Worm (Caenorhabditis elegans) whole organism, young adult: ENCODE measurements around the gene Y38H8A.2.

Source experiments
- B0019.2 ChIP-seq: fragments of 200-800 bp; sonication (Bioruptor generic); conservative IDR thresholded peaks from 2 replicates; pipeline ENCODE4 v1.3.6; 2022; ENCODE audit warnings: missing genetic modification reagents, missing genetic modification characterization, missing compliant biosample characterization
- B0336.3 ChIP-seq: fragments of 200-800 bp; sonication (Bioruptor generic); IDR thresholded peaks from 2 replicates; pipeline ENCODE4 v1.3.6; 2022; ENCODE audit warnings: missing genetic modification characterization, missing compliant biosample characterization
- D2030.7 ChIP-seq: fragments of 200-800 bp; sonication (Bioruptor generic); IDR thresholded peaks from 2 replicates; pipeline ENCODE4 v1.3.6; 2022; ENCODE audit warnings: missing genetic modification reagents, missing genetic modification characterization, missing compliant biosample characterization
- F10E7.11 ChIP-seq: sonication (generic microtip); optimal IDR thresholded peaks from 2 replicates; lab custom pipeline; 2017; ENCODE audit warnings: mild to moderate bottlenecking, missing genetic modification characterization, moderate library complexity, missing compliant biosample characterization
- F22D6.2 ChIP-seq: sonication (generic microtip); optimal IDR thresholded peaks from 2 replicates; lab custom pipeline; 2016; ENCODE audit warnings: mild to moderate bottlenecking, missing genetic modification characterization, missing compliant biosample characterization
- F33H1.4 ChIP-seq: fragments of 200-800 bp; sonication (Bioruptor generic); IDR thresholded peaks from 2 replicates; pipeline ENCODE4 v1.3.6; 2022; ENCODE audit warnings: missing genetic modification reagents, missing genetic modification characterization, missing compliant biosample characterization
- F37B4.10 ChIP-seq: fragments of 200-800 bp; sonication (Bioruptor generic); IDR thresholded peaks from 2 replicates; pipeline ENCODE4 v1.3.6; 2022; ENCODE audit warnings: missing genetic modification characterization, missing compliant biosample characterization
- F49E8.2 ChIP-seq: sonication (generic microtip); optimal IDR thresholded peaks from 3 replicates; lab custom pipeline; 2017; ENCODE audit warnings: missing genetic modification characterization, mild to moderate bottlenecking, missing compliant biosample characterization, antibody characterized with exemption, moderate library complexity; ENCODE audit not compliant: insufficient read depth
- F52B5.7 ChIP-seq: sonication (generic microtip); optimal IDR thresholded peaks from 2 replicates; lab custom pipeline; 2016; ENCODE audit warnings: mild to moderate bottlenecking, missing genetic modification characterization, missing compliant biosample characterization
- F57A8.1 ChIP-seq: fragments of 200-800 bp; sonication (Bioruptor generic); optimal IDR thresholded peaks from 2 replicates; lab custom pipeline; 2018; ENCODE audit warnings: mild to moderate bottlenecking, missing genetic modification characterization, moderate library complexity, missing compliant biosample characterization
- F57C9.4 ChIP-seq: sonication (generic microtip); optimal IDR thresholded peaks from 2 replicates; lab custom pipeline; 2017; ENCODE audit warnings: mild to moderate bottlenecking, missing genetic modification characterization, missing compliant biosample characterization
- Y53G8AR.9 ChIP-seq: fragments of 200-800 bp; sonication (Bioruptor generic); conservative IDR thresholded peaks from 2 replicates; pipeline ENCODE4 v1.3.6; 2022; ENCODE audit warnings: missing genetic modification reagents, missing genetic modification characterization, missing compliant biosample characterization
- aptf-2 ChIP-seq: fragments of 200-800 bp; sonication (Bioruptor generic); conservative IDR thresholded peaks from 2 replicates; pipeline ENCODE4 v1.3.6; 2022; ENCODE audit warnings: missing genetic modification reagents, missing genetic modification characterization, missing compliant biosample characterization
- aptf-3 ChIP-seq: fragments of 200-800 bp; sonication (Bioruptor generic); IDR thresholded peaks from 2 replicates; pipeline ENCODE4 v1.3.6; 2022; ENCODE audit warnings: missing genetic modification characterization, missing compliant biosample characterization
- attf-5 ChIP-seq: fragments of 200-800 bp; sonication (Bioruptor generic); optimal IDR thresholded peaks from 2 replicates; lab custom pipeline; 2018; ENCODE audit warnings: mild to moderate bottlenecking, missing genetic modification characterization, missing compliant biosample characterization
- bed-1 ChIP-seq: fragments of 200-800 bp; sonication (Bioruptor generic); IDR thresholded peaks from 2 replicates; pipeline ENCODE4 v1.3.6; 2022; ENCODE audit warnings: missing genetic modification reagents, missing genetic modification characterization, missing compliant biosample characterization
- bed-2 ChIP-seq: fragments of 200-800 bp; sonication (Bioruptor generic); IDR thresholded peaks from 2 replicates; pipeline ENCODE4 v1.3.6; 2022; ENCODE audit warnings: missing genetic modification reagents, missing genetic modification characterization, missing compliant biosample characterization
- ccch-3 ChIP-seq: fragments of 200-800 bp; sonication (Bioruptor generic); optimal IDR thresholded peaks from 2 replicates; lab custom pipeline; 2018; ENCODE audit warnings: mild to moderate bottlenecking, missing genetic modification characterization, missing compliant biosample characterization
- ceh-40 ChIP-seq: fragments of 200-800 bp; sonication (Bioruptor generic); IDR thresholded peaks from 2 replicates; pipeline ENCODE4 v1.3.6; 2022; ENCODE audit warnings: missing genetic modification characterization, missing compliant biosample characterization
- ceh-58 ChIP-seq: fragments of 200-800 bp; sonication (Bioruptor generic); IDR thresholded peaks from 2 replicates; pipeline ENCODE4 v1.3.6; 2022; ENCODE audit warnings: missing genetic modification characterization, missing compliant biosample characterization
- ceh-79 ChIP-seq: sonication (generic microtip); optimal IDR thresholded peaks from 2 replicates; lab custom pipeline; 2017; ENCODE audit warnings: mild to moderate bottlenecking, missing genetic modification characterization, missing compliant biosample characterization
- ceh-91 ChIP-seq: fragments of 200-800 bp; sonication (Bioruptor generic); IDR thresholded peaks from 2 replicates; pipeline ENCODE4 v1.3.6; 2022; ENCODE audit warnings: missing genetic modification reagents, missing genetic modification characterization, missing compliant biosample characterization
- die-1 ChIP-seq: sonication (generic microtip); optimal IDR thresholded peaks from 2 replicates; lab custom pipeline; 2016; ENCODE audit warnings: missing genotype, mild to moderate bottlenecking, missing genetic modification characterization, missing compliant biosample characterization
- dpff-1 ChIP-seq: sonication (generic microtip); optimal IDR thresholded peaks from 2 replicates; lab custom pipeline; 2017; ENCODE audit warnings: mild to moderate bottlenecking, missing genetic modification characterization, missing compliant biosample characterization
- dpl-1 ChIP-seq: fragments of 150-350 bp; optimal IDR thresholded peaks from 2 replicates; lab custom pipeline; 2014; ENCODE audit warnings: missing biosample characterization, missing genetic modification reagents, missing genetic modification characterization
- efl-1 ChIP-seq: fragments of 150-350 bp; optimal IDR thresholded peaks from 2 replicates; lab custom pipeline; 2014; ENCODE audit warnings: missing biosample characterization, missing genetic modification reagents, missing genetic modification characterization
- egrh-3 ChIP-seq: fragments of 200-800 bp; sonication (Bioruptor generic); IDR thresholded peaks from 2 replicates; pipeline ENCODE4 v1.3.6; 2022; ENCODE audit warnings: missing genetic modification reagents, missing genetic modification characterization, missing compliant biosample characterization
- ets-4 ChIP-seq: fragments of 200-800 bp; sonication (Bioruptor generic); optimal IDR thresholded peaks from 2 replicates; lab custom pipeline; 2018; ENCODE audit warnings: mild to moderate bottlenecking, missing genetic modification characterization, missing compliant biosample characterization
- fkh-3 ChIP-seq: sonication (generic microtip); optimal IDR thresholded peaks from 2 replicates; lab custom pipeline; 2016; ENCODE audit warnings: mild to moderate bottlenecking, missing genetic modification characterization, missing compliant biosample characterization
- hsf-1 ChIP-seq: fragments of 200-800 bp; sonication (Bioruptor generic); IDR thresholded peaks from 2 replicates; pipeline ENCODE4 v1.3.6; 2022; ENCODE audit warnings: missing genetic modification reagents, missing genetic modification characterization, missing compliant biosample characterization
- lin-26 ChIP-seq: fragments of 200-800 bp; sonication (Bioruptor generic); IDR thresholded peaks from 2 replicates; pipeline ENCODE4 v1.3.6; 2022; ENCODE audit warnings: missing genetic modification reagents, missing genetic modification characterization, missing compliant biosample characterization
- lin-40 ChIP-seq: sonication (generic microtip); optimal IDR thresholded peaks from 2 replicates; lab custom pipeline; 2016; ENCODE audit warnings: missing genetic modification characterization, mild to moderate bottlenecking, missing compliant biosample characterization, missing genotype, missing genetic modification reagents
- lin-54 ChIP-seq: fragments of 200-800 bp; sonication (Bioruptor generic); optimal IDR thresholded peaks from 2 replicates; lab custom pipeline; 2018; ENCODE audit warnings: mild to moderate bottlenecking, missing genetic modification characterization, missing compliant biosample characterization
- lsl-1 ChIP-seq: fragments of 200-800 bp; sonication (Bioruptor generic); optimal IDR thresholded peaks from 2 replicates; lab custom pipeline; 2018; ENCODE audit warnings: mild to moderate bottlenecking, missing genetic modification characterization, moderate library complexity, missing compliant biosample characterization
- madf-10 ChIP-seq: sonication (generic microtip); optimal IDR thresholded peaks from 2 replicates; lab custom pipeline; 2016; ENCODE audit warnings: mild to moderate bottlenecking, missing genetic modification characterization, missing compliant biosample characterization
- madf-6 ChIP-seq: fragments of 200-800 bp; sonication (Bioruptor generic); IDR thresholded peaks from 2 replicates; pipeline ENCODE4 v1.3.6; 2022; ENCODE audit warnings: missing genetic modification reagents, missing genetic modification characterization, missing compliant biosample characterization
- madf-8 ChIP-seq: fragments of 200-800 bp; sonication (Bioruptor generic); conservative IDR thresholded peaks from 2 replicates; pipeline ENCODE4 v1.3.6; 2022; ENCODE audit warnings: missing genetic modification reagents, missing genetic modification characterization, missing compliant biosample characterization
- mes-4 ChIP-seq: sonication (generic microtip); optimal IDR thresholded peaks from 2 replicates; lab custom pipeline; 2016; ENCODE audit warnings: missing genotype, missing genetic modification characterization, missing compliant biosample characterization
- nfya-2 ChIP-seq: fragments of 200-800 bp; sonication (Bioruptor generic); IDR thresholded peaks from 2 replicates; pipeline ENCODE4 v1.3.6; 2022; ENCODE audit warnings: missing genetic modification reagents, missing genetic modification characterization, missing compliant biosample characterization
- nhr-27 ChIP-seq: fragments of 200-800 bp; sonication (Bioruptor generic); optimal IDR thresholded peaks from 2 replicates; lab custom pipeline; 2018; ENCODE audit warnings: mild to moderate bottlenecking, missing genetic modification characterization, moderate library complexity, missing compliant biosample characterization
- nhr-80 ChIP-seq: sonication (generic microtip); optimal IDR thresholded peaks from 2 replicates; lab custom pipeline; 2016; ENCODE audit warnings: missing genetic modification characterization, missing compliant biosample characterization
- nhr-90 ChIP-seq: sonication (generic microtip); optimal IDR thresholded peaks from 2 replicates; lab custom pipeline; 2016; ENCODE audit warnings: missing genotype, mild to moderate bottlenecking, missing genetic modification characterization, missing compliant biosample characterization
- pha-4 ChIP-seq: fragments of 150-350 bp; sonication (generic microtip); optimal IDR thresholded peaks from 2 replicates; lab custom pipeline; 2014; ENCODE audit warnings: missing biosample characterization, missing genetic modification reagents, missing genetic modification characterization
- snpc-1.1 ChIP-seq: sonication (generic microtip); optimal IDR thresholded peaks from 2 replicates; lab custom pipeline; 2017; ENCODE audit warnings: missing genetic modification characterization, mild to moderate bottlenecking, missing compliant biosample characterization, antibody characterized with exemption, moderate library complexity, missing genotype, missing genetic modification reagents; ENCODE audit not compliant: insufficient read depth
- snpc-1.3 ChIP-seq: sonication (generic microtip); optimal IDR thresholded peaks from 2 replicates; lab custom pipeline; 2017; ENCODE audit warnings: missing genetic modification characterization, mild to moderate bottlenecking, missing compliant biosample characterization, antibody characterized with exemption, moderate library complexity, missing genotype, missing genetic modification reagents; ENCODE audit not compliant: insufficient read depth
- unc-62 ChIP-seq: fragments of 150-350 bp; optimal IDR thresholded peaks from 2 replicates; lab custom pipeline; 2014; ENCODE audit warnings: missing biosample characterization, missing genetic modification reagents, missing genetic modification characterization
- zim-3 ChIP-seq: sonication (generic microtip); optimal IDR thresholded peaks from 2 replicates; lab custom pipeline; 2017; ENCODE audit warnings: mild to moderate bottlenecking, missing genetic modification characterization, moderate library complexity, missing compliant biosample characterization
- ztf-22 ChIP-seq: fragments of 200-800 bp; sonication (Bioruptor generic); optimal IDR thresholded peaks from 2 replicates; lab custom pipeline; 2018; ENCODE audit warnings: mild to moderate bottlenecking, missing genetic modification characterization, moderate library complexity, missing compliant biosample characterization
- ztf-25 ChIP-seq: fragments of 200-800 bp; sonication (Bioruptor generic); IDR thresholded peaks from 2 replicates; pipeline ENCODE4 v1.3.6; 2022; ENCODE audit warnings: missing genetic modification reagents, missing genetic modification characterization, missing compliant biosample characterization
- ztf-6 ChIP-seq: fragments of 200-800 bp; sonication (Bioruptor generic); IDR thresholded peaks from 2 replicates; pipeline ENCODE4 v1.3.6; 2022; ENCODE audit warnings: missing genetic modification reagents, missing genetic modification characterization, missing compliant biosample characterization

Y38H8A.2 gene

ce11 chrIV:13512112-13512569 is 37.9 kb downstream of the Y38H8A.2 start, which contains the start of gene puf-3 (continued):
- TF ChIP-seq F37B4.10 (GFP tag; lab: Robert Waterston, UW) (no peak), ztf-25 (no peak), B0336.3 (peak; percentile 76), dpff-1 (tag; lab: Kevin White, UChicago) (no peak), egrh-3 (no peak), Y53G8AR.9 (GFP tag; lab: Robert Waterston, UW) (peak; percentile 84), F57A8.1 (GFP tag; lab: Kevin White, UChicago) (no peak), ztf-6 (no peak), zim-3 (tag; lab: Kevin White, UChicago) (no peak), pha-4 (tag; lab: Kevin White, UChicago) (no peak), madf-8 (GFP tag; lab: Robert Waterston, UW) (peak; percentile 97), ceh-91 (peak; percentile 97), unc-62 (no peak), dpl-1 (peak; percentile 93), lin-40 (tag; lab: Kevin White, UChicago) (no peak), madf-10 (tag; lab: Kevin White, UChicago) (no peak), ets-4 (GFP tag; lab: Kevin White, UChicago) (no peak), F10E7.11 (tag; lab: Kevin White, UChicago) (no peak), bed-2 (GFP tag; lab: Robert Waterston, UW) (no peak), mes-4 (tag; lab: Kevin White, UChicago) (no peak), F57C9.4 (tag; lab: Kevin White, UChicago) (no peak), F33H1.4 (GFP tag; lab: Robert Waterston, UW) (peak; percentile 98), bed-1 (GFP tag; lab: Robert Waterston, UW) (no peak), nhr-27 (no peak), efl-1 (GFP tag; lab: Kevin White, UChicago) (peak; percentile 97), nhr-80 (tag; lab: Kevin White, UChicago) (no peak), F52B5.7 (tag; lab: Kevin White, UChicago) (no peak), B0019.2 (GFP tag; lab: Robert Waterston, UW) (peak; percentile 81), F22D6.2 (tag; lab: Kevin White, UChicago) (no peak), hsf-1 (peak; percentile 85), snpc-1.3 (tag; lab: Kevin White, UChicago) (peak; percentile 65), attf-5 (GFP tag; lab: Kevin White, UChicago) (no peak), lsl-1 (GFP tag; lab: Kevin White, UChicago) (peak; percentile 98), lin-54 (GFP tag; lab: Kevin White, UChicago) (peak; percentile 83), aptf-2 (no peak), snpc-1.1 (tag; lab: Kevin White, UChicago) (peak; percentile 75), ztf-22 (no peak), nhr-90 (no peak), ceh-58 (GFP tag; lab: Robert Waterston, UW) (no peak), aptf-3 (GFP tag; lab: Robert Waterston, UW) (no peak), nfya-2 (no peak), madf-6 (GFP tag; lab: Robert Waterston, UW) (peak; percentile 99), fkh-3 (no peak), F49E8.2 (tag; lab: Kevin White, UChicago) (peak; percentile 77), ccch-3 (no peak), D2030.7 (peak; percentile 94), ceh-40 (GFP tag; lab: Robert Waterston, UW) (no peak), die-1 (no peak), ceh-79 (no peak), lin-26 (GFP tag; lab: Robert Waterston, UW) (no peak)
